Fruit fly (Drosophila melanogaster) whole organism, embryonic: Measurements from ENCODE around the gene CG9029.

ENCODE experiments used
- CG1602 ChIP-seq: fragments of 200-800 bp; sonication (Bioruptor generic); optimal IDR thresholded peaks from 3 replicates; lab custom pipeline; 2016; ENCODE audit warnings: missing biosample characterization, missing genetic modification characterization
- CG5180 ChIP-seq: fragments of 200-800 bp; sonication (Bioruptor generic); optimal IDR thresholded peaks from 3 replicates; lab custom pipeline; 2017; ENCODE audit warnings: missing biosample characterization, missing genetic modification characterization, mild to moderate bottlenecking, moderate library complexity, missing genetic modification reagents
- croc ChIP-seq: fragments of 200-800 bp; sonication (Bioruptor generic); conservative IDR thresholded peaks from 3 replicates; pipeline ENCODE4 v1.3.6; 2022; ENCODE audit warnings: missing biosample characterization, missing genetic modification characterization
- ham ChIP-seq: fragments of 200-800 bp; sonication (Bioruptor generic); IDR thresholded peaks from 2 replicates; pipeline ENCODE4 v1.3.6; 2022; ENCODE audit warnings: missing biosample characterization, missing genetic modification characterization
- luna ChIP-seq: fragments of 200-800 bp; sonication (Bioruptor generic); optimal IDR thresholded peaks from 2 replicates; lab custom pipeline; 2016; ENCODE audit warnings: missing biosample characterization, missing genetic modification characterization

DNA sequence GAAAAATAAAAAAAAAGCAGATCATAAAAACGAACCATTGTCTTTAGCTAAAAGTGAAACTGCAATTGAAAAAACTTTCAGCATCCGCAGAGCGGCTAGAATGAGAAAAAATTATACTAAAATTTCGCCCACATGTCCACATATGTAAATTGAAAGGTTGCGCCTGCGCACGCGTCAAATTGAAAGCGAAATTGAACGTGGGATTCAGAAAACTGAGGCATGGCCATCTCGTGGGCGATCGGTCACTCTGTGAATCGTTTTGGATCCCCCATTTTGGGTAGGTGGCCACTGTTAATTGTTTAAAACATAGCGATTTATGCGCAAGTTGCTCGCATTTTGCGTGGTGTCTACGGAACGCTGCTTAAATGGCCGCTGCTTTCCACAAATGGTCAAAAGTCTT, 8.7 kb downstream of the CG9029 start:
- TF ChIP-seq ham (GFP tag; lab: Robert Waterston, UW), result no peak
- no peak for TF ChIP-seq croc (GFP tag; lab: Robert Waterston, UW)
- no peak for TF ChIP-seq CG5180 (GFP tag; lab: Kevin White, UChicago)
- TF ChIP-seq luna (GFP tag; lab: Kevin White, UChicago), result no peak
- TF ChIP-seq CG1602 (GFP tag; lab: Kevin White, UChicago), result no peak
